Worm (Caenorhabditis elegans): Measurements from ENCODE around the gene F40F8.5.

DNA sequence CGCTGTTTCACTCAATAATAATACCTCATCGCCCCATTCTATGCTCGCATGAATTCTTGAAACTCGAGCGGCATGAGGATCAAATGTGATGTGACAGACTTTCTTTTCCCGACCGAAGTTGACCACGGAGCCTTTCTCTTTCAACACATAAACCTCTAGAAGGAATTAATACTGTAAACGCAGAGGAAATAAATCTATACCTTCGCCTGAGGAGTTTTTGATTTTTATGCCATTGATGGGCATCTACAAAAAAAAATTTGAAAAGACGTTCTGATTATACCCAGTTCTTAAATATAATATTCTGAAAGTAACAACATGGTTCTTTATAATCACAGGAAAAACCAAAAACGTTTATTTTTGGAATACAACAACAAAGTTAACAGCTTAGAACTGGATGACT lies 38.5 kb downstream of the F40F8.5 start, which contains the start of gene nbs-1:
- TF ChIP-seq hlh-6 (tag; optimal IDR thresholded peaks at IDR 0.05) = no peak
- TF ChIP-seq sox-4 (tag; optimal IDR thresholded peaks at IDR 0.05) = no peak
- no peak for TF ChIP-seq pha-2 (tag; optimal IDR thresholded peaks at IDR 0.05)
- no peak for TF ChIP-seq unc-55 (GFP tag; optimal IDR thresholded peaks at IDR 0.05)
- no peak for TF ChIP-seq pqm-1 (tag; optimal IDR thresholded peaks at IDR 0.05)
- no peak for TF ChIP-seq ama-1 (optimal IDR thresholded peaks at IDR 0.05)
- no peak for TF ChIP-seq ets-4 (tag; optimal IDR thresholded peaks at IDR 0.05)
- no peak for TF ChIP-seq zip-5 (tag; optimal IDR thresholded peaks at IDR 0.05)

Data from whole organism, late embryonic.